Worm (Caenorhabditis elegans) whole organism, mixed stage, embryonic: ENCODE results near the gene srt-37.

Source experiments
- M03D4.4 ChIP-seq: sonication (generic microtip); optimal IDR thresholded peaks from 2 replicates; lab custom pipeline; 2017; ENCODE audit warnings: mild to moderate bottlenecking, missing genetic modification characterization, missing compliant biosample characterization
- bed-3 ChIP-seq: fragments of 200-800 bp; sonication (Bioruptor generic); optimal IDR thresholded peaks from 3 replicates; lab custom pipeline; 2018; ENCODE audit warnings: mild to moderate bottlenecking, missing genetic modification characterization, moderate library complexity, missing compliant biosample characterization
- blmp-1 ChIP-seq: fragments of 150-350 bp; optimal IDR thresholded peaks from 2 replicates; lab custom pipeline; 2014; ENCODE audit warnings: missing biosample characterization, missing genetic modification characterization
- ceh-39 ChIP-seq: fragments of 150-350 bp; optimal IDR thresholded peaks from 2 replicates; lab custom pipeline; 2014; ENCODE audit warnings: missing biosample characterization, missing genetic modification characterization
- ceh-43 ChIP-seq: fragments of 200-800 bp; sonication (Bioruptor generic); optimal IDR thresholded peaks from 2 replicates; lab custom pipeline; 2018; ENCODE audit warnings: mild to moderate bottlenecking, missing genetic modification characterization, moderate library complexity, missing compliant biosample characterization
- ceh-83 ChIP-seq: fragments of 200-800 bp; sonication (Bioruptor generic); optimal IDR thresholded peaks from 2 replicates; lab custom pipeline; 2018; ENCODE audit warnings: mild to moderate bottlenecking, missing genetic modification characterization, missing compliant biosample characterization
- ces-1 ChIP-seq: fragments of 150-350 bp; optimal IDR thresholded peaks from 2 replicates; lab custom pipeline; 2014; ENCODE audit warnings: missing biosample characterization, missing genetic modification reagents, missing genetic modification characterization
- cnd-1 ChIP-seq: fragments of 200-800 bp; sonication (Bioruptor generic); optimal IDR thresholded peaks from 2 replicates; lab custom pipeline; 2018; ENCODE audit warnings: mild to moderate bottlenecking, missing genetic modification characterization, missing compliant biosample characterization
- drap-1 ChIP-seq: fragments of 200-800 bp; sonication (Bioruptor generic); optimal IDR thresholded peaks from 3 replicates; lab custom pipeline; 2018; ENCODE audit warnings: mild to moderate bottlenecking, missing genetic modification characterization, missing compliant biosample characterization
- elt-3 ChIP-seq: fragments of 150-350 bp; optimal IDR thresholded peaks from 2 replicates; lab custom pipeline; 2014; ENCODE audit warnings: missing biosample characterization, missing genetic modification characterization
- ham-2 ChIP-seq: fragments of 200-800 bp; sonication (Bioruptor generic); optimal IDR thresholded peaks from 2 replicates; lab custom pipeline; 2018; ENCODE audit warnings: mild to moderate bottlenecking, missing genetic modification characterization, missing compliant biosample characterization
- hlh-1 ChIP-seq: fragments of 150-350 bp; optimal IDR thresholded peaks from 2 replicates; lab custom pipeline; 2014; ENCODE audit warnings: missing biosample characterization, missing genetic modification reagents, missing genetic modification characterization
- lin-13 ChIP-seq: fragments of 150-350 bp; optimal IDR thresholded peaks from 2 replicates; lab custom pipeline; 2014; ENCODE audit warnings: missing biosample characterization, missing genetic modification characterization
- lin-32 ChIP-seq: fragments of 200-800 bp; sonication (Bioruptor generic); optimal IDR thresholded peaks from 2 replicates; lab custom pipeline; 2018; ENCODE audit warnings: mild to moderate bottlenecking, missing genetic modification characterization, missing compliant biosample characterization
- lsy-2 ChIP-seq: fragments of 150-350 bp; optimal IDR thresholded peaks from 2 replicates; lab custom pipeline; 2014; ENCODE audit warnings: missing biosample characterization, missing genetic modification characterization
- mab-5 ChIP-seq: fragments of 150-350 bp; optimal IDR thresholded peaks from 2 replicates; lab custom pipeline; 2014; ENCODE audit warnings: missing biosample characterization, missing genetic modification characterization
- mep-1 ChIP-seq: fragments of 150-350 bp; optimal IDR thresholded peaks from 2 replicates; lab custom pipeline; 2017; ENCODE audit warnings: missing biosample characterization, missing genetic modification reagents, missing genetic modification characterization, inconsistent platforms
- mls-2 ChIP-seq: sonication (generic microtip); optimal IDR thresholded peaks from 2 replicates; lab custom pipeline; 2016; ENCODE audit warnings: mild to moderate bottlenecking, missing genetic modification characterization, moderate library complexity, missing compliant biosample characterization
- nhr-12 ChIP-seq: fragments of 150-350 bp; optimal IDR thresholded peaks from 2 replicates; lab custom pipeline; 2014; ENCODE audit warnings: missing biosample characterization, missing genetic modification characterization
- nhr-2 ChIP-seq: fragments of 150-350 bp; optimal IDR thresholded peaks from 2 replicates; lab custom pipeline; 2014; ENCODE audit warnings: missing biosample characterization, missing genetic modification characterization
- nhr-237 ChIP-seq: fragments of 150-350 bp; optimal IDR thresholded peaks from 2 replicates; lab custom pipeline; 2014; ENCODE audit warnings: missing biosample characterization, missing genetic modification characterization
- nhr-28 ChIP-seq: fragments of 150-350 bp; optimal IDR thresholded peaks from 2 replicates; lab custom pipeline; 2014; ENCODE audit warnings: missing biosample characterization, missing genetic modification characterization
- nhr-76 ChIP-seq: sonication (generic microtip); optimal IDR thresholded peaks from 2 replicates; lab custom pipeline; 2017; ENCODE audit warnings: missing biosample characterization, missing genetic modification characterization
- pha-4 ChIP-seq: fragments of 150-350 bp; optimal IDR thresholded peaks from 2 replicates; lab custom pipeline; 2018; ENCODE audit warnings: missing biosample characterization, missing genetic modification reagents, missing genetic modification characterization
- sem-2 ChIP-seq: fragments of 200-800 bp; sonication (Bioruptor generic); optimal IDR thresholded peaks from 2 replicates; lab custom pipeline; 2018; ENCODE audit warnings: mild to moderate bottlenecking, missing genetic modification characterization, missing compliant biosample characterization
- snpc-4 ChIP-seq: fragments of 150-350 bp; optimal IDR thresholded peaks from 2 replicates; lab custom pipeline; 2014; ENCODE audit warnings: missing biosample characterization, missing genetic modification characterization
- tbx-8 ChIP-seq: fragments of 200-800 bp; sonication (Bioruptor generic); optimal IDR thresholded peaks from 2 replicates; lab custom pipeline; 2018; ENCODE audit warnings: mild to moderate bottlenecking, missing genetic modification characterization, moderate library complexity, missing compliant biosample characterization
- unc-120 ChIP-seq: sonication (generic microtip); optimal IDR thresholded peaks from 2 replicates; lab custom pipeline; 2017; ENCODE audit warnings: missing genetic modification characterization, missing compliant biosample characterization; ENCODE audit not compliant: poor library complexity, severe bottlenecking
- unc-39 ChIP-seq: fragments of 150-350 bp; optimal IDR thresholded peaks from 2 replicates; lab custom pipeline; 2014; ENCODE audit warnings: missing biosample characterization, missing genetic modification characterization
- unc-62 ChIP-seq: fragments of 150-350 bp; optimal IDR thresholded peaks from 2 replicates; lab custom pipeline; 2014; ENCODE audit warnings: missing biosample characterization, missing genetic modification reagents, missing genetic modification characterization
- zip-8 ChIP-seq: fragments of 150-350 bp; optimal IDR thresholded peaks from 2 replicates; lab custom pipeline; 2014; ENCODE audit warnings: missing biosample characterization, missing genetic modification characterization
- ztf-11 ChIP-seq: fragments of 150-350 bp; optimal IDR thresholded peaks from 2 replicates; lab custom pipeline; 2014; ENCODE audit warnings: missing biosample characterization, missing genetic modification characterization

Gene srt-37

DNA sequence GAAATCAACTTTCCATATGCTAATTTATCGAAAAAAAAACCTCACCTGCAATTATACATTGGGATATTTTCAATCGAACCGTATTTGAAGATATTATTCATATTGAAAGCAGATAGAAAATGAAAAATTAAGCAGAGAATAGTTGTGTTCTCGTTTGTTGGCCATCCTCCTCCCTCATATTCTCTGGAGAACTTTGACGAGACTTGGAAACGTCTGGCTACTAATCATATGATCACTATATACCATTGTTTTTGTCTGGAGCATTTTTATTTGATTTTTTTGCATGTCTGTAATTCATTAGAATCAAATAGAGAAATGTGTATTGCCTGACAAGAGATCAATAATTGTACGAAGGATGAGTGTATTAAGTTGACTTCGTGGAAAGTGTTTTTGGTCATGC lies 17.1 kb downstream of the srt-37 start, which contains the start of gene srt-35:
Gene srt-35, minus strand, starts transcription at position 101 of the 400 bp plus-strand sequence.
- TF ChIP-seq elt-3 (tag; lab: Kevin White, UChicago) (no peak), ces-1 (GFP tag; lab: Kevin White, UChicago) (no peak), lsy-2 (no peak), ham-2 (GFP tag; lab: Kevin White, UChicago) (no peak), nhr-237 (tag; lab: Kevin White, UChicago) (no peak), hlh-1 (no peak), mls-2 (no peak), ceh-43 (GFP tag; lab: Kevin White, UChicago) (no peak), sem-2 (GFP tag; lab: Kevin White, UChicago) (no peak), ceh-39 (tag; lab: Kevin White, UChicago) (no peak), nhr-12 (tag; lab: Kevin White, UChicago) (no peak), unc-120 (no peak), zip-8 (tag; lab: Kevin White, UChicago) (no peak)
- TF ChIP-seq, all 35 proteins: peak for 0

DNA sequence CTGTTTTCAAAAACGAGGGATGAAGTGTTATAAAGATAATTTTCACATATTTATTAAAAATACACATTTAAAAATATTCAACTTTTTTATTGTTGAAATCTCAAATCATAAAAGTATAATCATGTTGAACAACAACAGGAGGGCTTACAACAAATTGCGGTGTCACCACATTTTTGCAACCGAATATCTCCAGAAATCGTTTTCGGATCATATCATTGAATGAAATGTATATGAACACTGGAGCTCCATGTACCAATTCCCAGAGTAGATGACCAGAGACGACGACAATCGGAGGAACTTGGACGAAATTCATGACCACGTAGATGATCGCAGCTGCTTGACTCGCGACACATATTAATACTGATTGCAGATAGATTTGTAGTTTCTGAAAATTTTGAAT lies 20.2 kb downstream of the srt-37 start:
- TF ChIP-seq nhr-12 (tag; lab: Kevin White, UChicago) (no peak), ces-1 (GFP tag; lab: Kevin White, UChicago) (no peak), nhr-237 (tag; lab: Kevin White, UChicago) (no peak), unc-39 (tag; lab: Kevin White, UChicago) (no peak), nhr-28 (tag; lab: Kevin White, UChicago) (no peak), pha-4 (tag; lab: Kevin White, UChicago) (no peak), zip-8 (tag; lab: Kevin White, UChicago) (no peak), M03D4.4 (tag; lab: Kevin White, UChicago) (no peak), mep-1 (no peak)

DNA sequence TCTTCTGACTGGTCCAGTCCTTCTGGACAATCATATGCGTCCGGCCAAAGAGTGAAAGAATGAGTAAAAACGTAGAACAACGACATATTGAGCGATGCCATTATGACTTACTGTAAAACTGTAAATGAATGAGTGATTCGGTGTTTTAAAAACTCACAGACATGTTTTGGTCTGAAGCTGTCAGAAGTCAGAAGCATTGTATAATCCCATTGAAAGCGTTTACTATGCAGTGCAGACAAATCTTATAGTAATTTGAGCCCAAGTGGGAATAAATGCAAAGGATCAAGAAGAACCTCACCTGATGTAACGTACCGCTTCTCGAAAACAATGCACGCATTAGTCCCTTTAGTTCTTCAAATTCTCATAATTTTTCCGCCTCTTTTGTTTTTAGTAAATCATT lies 21.5 kb downstream of the srt-37 start, which contains the start of gene srt-3:
Gene srt-3, minus strand, starts transcription at position 101 of the 400 bp plus-strand sequence.
- TF ChIP-seq unc-62 (GFP tag; lab: Kevin White, UChicago) (no peak), pha-4 (tag; lab: Kevin White, UChicago) (no peak), lsy-2 (no peak), nhr-2 (no peak), lin-32 (GFP tag; lab: Kevin White, UChicago) (no peak), unc-39 (tag; lab: Kevin White, UChicago) (no peak), nhr-12 (tag; lab: Kevin White, UChicago) (no peak), nhr-76 (tag; lab: Kevin White, UChicago) (no peak), mep-1 (no peak), bed-3 (GFP tag; lab: Kevin White, UChicago) (no peak), ham-2 (GFP tag; lab: Kevin White, UChicago) (no peak), nhr-28 (tag; lab: Kevin White, UChicago) (no peak), elt-3 (tag; lab: Kevin White, UChicago) (no peak), ztf-11 (tag; lab: Kevin White, UChicago) (no peak), mab-5 (no peak), ces-1 (GFP tag; lab: Kevin White, UChicago) (no peak), lin-13 (tag; lab: Kevin White, UChicago) (no peak), snpc-4 (tag; lab: Kevin White, UChicago) (no peak)
- TF ChIP-seq, all 35 proteins: peak for 0

DNA sequence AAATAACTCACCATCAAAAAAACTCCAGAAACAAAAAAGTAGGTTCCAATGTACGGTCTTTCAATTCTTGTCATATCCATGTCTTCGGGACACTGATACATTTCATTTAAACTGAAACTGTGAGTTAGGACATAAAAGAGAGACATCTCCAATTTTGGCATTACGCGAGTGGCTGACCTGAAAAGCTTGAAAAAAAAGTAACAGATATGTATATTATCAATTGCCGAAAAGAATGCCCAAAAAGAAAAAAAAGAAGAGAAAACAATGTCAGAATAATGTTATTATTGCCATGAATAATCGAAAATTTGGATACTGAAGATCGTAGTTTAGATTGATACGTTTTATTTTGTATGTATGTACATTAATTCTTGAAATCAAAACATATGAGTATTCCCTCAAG lies 25.1 kb downstream of the srt-37 start, which contains the start of gene srt-14:
Gene srt-14, minus strand, starts transcription at position 101 of the 400 bp plus-strand sequence.
- no peak for TF ChIP-seq drap-1 (GFP tag; lab: Kevin White, UChicago)
- TF ChIP-seq ceh-83 (GFP tag; lab: Kevin White, UChicago): no peak
- no peak for TF ChIP-seq lin-13 (tag; lab: Kevin White, UChicago)

DNA sequence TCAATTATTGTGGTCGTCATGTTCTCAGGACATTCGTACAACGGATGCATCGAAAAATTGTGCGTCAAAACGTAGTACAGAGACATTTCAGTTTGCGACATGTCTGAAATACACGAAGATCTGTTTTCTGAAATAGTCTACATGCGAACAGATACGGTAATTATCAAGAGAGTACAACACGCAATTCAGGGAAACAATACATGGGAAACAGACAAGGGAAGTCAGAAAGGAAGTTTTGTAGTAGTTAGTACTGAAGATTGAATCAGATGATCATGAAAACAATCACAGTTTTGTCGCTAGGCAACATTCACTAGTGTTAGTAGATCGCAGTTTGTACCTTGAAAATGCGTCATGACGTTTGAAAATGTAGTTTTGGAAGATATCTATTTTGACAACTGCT lies 31.6 kb downstream of the srt-37 start, which contains the start of gene srt-13:
Gene srt-13, minus strand, starts transcription at position 101 of the 400 bp plus-strand sequence.
- TF ChIP-seq blmp-1 (tag; lab: Kevin White, UChicago): no peak
- no peak for TF ChIP-seq mab-5
- TF ChIP-seq ceh-83 (GFP tag; lab: Kevin White, UChicago): no peak
- no peak for TF ChIP-seq nhr-12 (tag; lab: Kevin White, UChicago)
- no peak for TF ChIP-seq unc-39 (tag; lab: Kevin White, UChicago)
- TF ChIP-seq unc-62 (GFP tag; lab: Kevin White, UChicago): no peak
- TF ChIP-seq lin-13 (tag; lab: Kevin White, UChicago): no peak
- TF ChIP-seq nhr-237 (tag; lab: Kevin White, UChicago): no peak
- no peak for TF ChIP-seq nhr-2
- TF ChIP-seq ztf-11 (tag; lab: Kevin White, UChicago): no peak
- TF ChIP-seq tbx-8 (GFP tag; lab: Kevin White, UChicago): no peak
- TF ChIP-seq hlh-1: no peak
- TF ChIP-seq ceh-43 (GFP tag; lab: Kevin White, UChicago): no peak
- no peak for TF ChIP-seq lin-32 (GFP tag; lab: Kevin White, UChicago)
- no peak for TF ChIP-seq bed-3 (GFP tag; lab: Kevin White, UChicago)
- TF ChIP-seq pha-4 (tag; lab: Kevin White, UChicago): no peak
- TF ChIP-seq ceh-39 (tag; lab: Kevin White, UChicago): no peak
- TF ChIP-seq cnd-1 (tag; lab: Kevin White, UChicago): no peak
- no peak for TF ChIP-seq sem-2 (GFP tag; lab: Kevin White, UChicago)
- no peak for TF ChIP-seq mls-2
